Fruit fly (Drosophila melanogaster) whole organism, pupa: Measurements from ENCODE around the gene Or65c.

ENCODE experiments used
- CG10348 ChIP-seq: fragments of 200-800 bp; sonication (Bioruptor generic); IDR thresholded peaks from 2 replicates; pipeline ENCODE4 v1.3.6; 2022; ENCODE audit warnings: missing biosample characterization, missing genetic modification characterization
- CG12605 ChIP-seq: fragments of 200-800 bp; sonication (Bioruptor generic); IDR thresholded peaks from 2 replicates; pipeline ENCODE4 v1.3.6; 2022; ENCODE audit warnings: missing biosample characterization, missing genetic modification characterization
- CG13204 ChIP-seq: fragments of 200-800 bp; sonication (Bioruptor generic); optimal IDR thresholded peaks from 2 replicates; lab custom pipeline; 2018; ENCODE audit warnings: missing biosample characterization, mild to moderate bottlenecking, missing genetic modification characterization, moderate library complexity
- CG14655 ChIP-seq: fragments of 200-800 bp; sonication (Bioruptor generic); optimal IDR thresholded peaks from 3 replicates; lab custom pipeline; 2017; ENCODE audit warnings: mild to moderate bottlenecking, missing biosample characterization, missing genetic modification reagents, missing genetic modification characterization
- CG15710 ChIP-seq: fragments of 200-800 bp; sonication (Bioruptor generic); optimal IDR thresholded peaks from 2 replicates; lab custom pipeline; 2018; ENCODE audit warnings: missing biosample characterization, mild to moderate bottlenecking, missing genetic modification characterization, moderate library complexity
- CG17806 ChIP-seq: fragments of 200-800 bp; sonication (Bioruptor generic); optimal IDR thresholded peaks from 2 replicates; lab custom pipeline; 2018; ENCODE audit warnings: missing biosample characterization, mild to moderate bottlenecking, missing genetic modification characterization, moderate library complexity
- CG32121 ChIP-seq: fragments of 200-800 bp; sonication (Bioruptor generic); IDR thresholded peaks from 2 replicates; pipeline ENCODE4 v1.3.6; 2022; ENCODE audit warnings: missing biosample characterization, missing genetic modification characterization
- CG34367 ChIP-seq: fragments of 200-800 bp; sonication (Bioruptor generic); optimal IDR thresholded peaks from 2 replicates; lab custom pipeline; 2018; ENCODE audit warnings: missing biosample characterization, mild to moderate bottlenecking, missing genetic modification characterization
- CG4496 ChIP-seq: fragments of 200-800 bp; sonication (Bioruptor generic); IDR thresholded peaks from 3 replicates; pipeline ENCODE4 v1.3.6; 2022; ENCODE audit warnings: missing biosample characterization, missing genetic modification characterization
- CG8159 ChIP-seq: fragments of 200-800 bp; sonication (Bioruptor generic); optimal IDR thresholded peaks from 3 replicates; lab custom pipeline; 2018; ENCODE audit warnings: missing biosample characterization, mild to moderate bottlenecking, missing genetic modification characterization, moderate library complexity
- CG8301 ChIP-seq: fragments of 200-800 bp; sonication (Bioruptor generic); optimal IDR thresholded peaks from 2 replicates; lab custom pipeline; 2018; ENCODE audit warnings: missing biosample characterization, mild to moderate bottlenecking, missing genetic modification characterization
- CG9948 ChIP-seq: fragments of 200-800 bp; sonication (Bioruptor generic); optimal IDR thresholded peaks from 2 replicates; lab custom pipeline; 2018; ENCODE audit warnings: missing biosample characterization, mild to moderate bottlenecking, missing genetic modification characterization, moderate library complexity
- D1 ChIP-seq: fragments of 200-800 bp; sonication (Bioruptor generic); optimal IDR thresholded peaks from 2 replicates; lab custom pipeline; 2018; ENCODE audit warnings: missing biosample characterization, mild to moderate bottlenecking, missing genetic modification characterization, moderate library complexity
- EcR ChIP-seq: fragments of 200-800 bp; sonication (Bioruptor generic); optimal IDR thresholded peaks from 3 replicates; lab custom pipeline; 2019; ENCODE audit warnings: missing biosample characterization, missing genetic modification characterization, mild to moderate bottlenecking, moderate library complexity, missing genetic modification reagents
- Ets98B ChIP-seq: fragments of 200-800 bp; sonication (Bioruptor generic); IDR thresholded peaks from 2 replicates; pipeline ENCODE4 v1.3.6; 2022; ENCODE audit warnings: missing biosample characterization, missing genetic modification characterization
- Pif1A ChIP-seq: fragments of 200-800 bp; sonication (Bioruptor generic); optimal IDR thresholded peaks from 3 replicates; lab custom pipeline; 2016; ENCODE audit warnings: missing biosample characterization, missing genetic modification characterization
- Pif1B ChIP-seq: fragments of 200-800 bp; sonication (Bioruptor generic); optimal IDR thresholded peaks from 3 replicates; lab custom pipeline; 2016; ENCODE audit warnings: missing biosample characterization, missing genetic modification characterization
- Snoo ChIP-seq: fragments of 200-800 bp; sonication (Bioruptor generic); optimal IDR thresholded peaks from 3 replicates; lab custom pipeline; 2017; ENCODE audit warnings: missing biosample characterization, mild to moderate bottlenecking, missing genetic modification characterization, inconsistent platforms
- fd96Ca ChIP-seq: fragments of 200-800 bp; sonication (Bioruptor generic); IDR thresholded peaks from 3 replicates; pipeline ENCODE4 v1.3.6; 2022; ENCODE audit warnings: missing biosample characterization, missing genetic modification characterization
- gl ChIP-seq: fragments of 200-800 bp; sonication (Bioruptor generic); optimal IDR thresholded peaks from 2 replicates; lab custom pipeline; 2018; ENCODE audit warnings: missing biosample characterization, mild to moderate bottlenecking, missing genetic modification characterization
- rn ChIP-seq: fragments of 200-800 bp; sonication (Bioruptor generic); IDR thresholded peaks from 2 replicates; pipeline ENCODE4 v1.3.6; 2022; ENCODE audit warnings: missing biosample characterization, missing genetic modification characterization

The Or65c gene

DNA sequence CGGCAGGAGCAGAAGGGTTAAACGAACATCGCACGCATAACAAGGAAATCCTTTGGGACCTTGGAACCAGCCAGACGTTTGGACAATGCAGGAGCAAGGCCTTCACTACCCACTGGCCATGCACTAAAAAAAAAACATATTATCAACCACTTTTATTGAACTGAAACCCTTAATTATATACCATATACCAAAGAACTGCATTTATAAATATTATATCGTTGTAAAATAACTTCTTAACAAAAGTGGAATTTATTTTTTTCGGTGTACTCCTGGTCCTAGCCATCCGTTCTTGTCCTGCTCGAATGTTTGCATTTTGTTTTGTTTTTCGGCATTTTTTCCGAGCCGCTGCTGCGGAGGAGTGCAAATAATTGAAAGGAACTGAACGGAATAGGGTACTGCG lies 36.8 kb downstream of the Or65c start:
- TF ChIP-seq Pif1A (GFP tag; lab: Kevin White, UChicago) (peak; percentile 28), fd96Ca (no peak), CG8301 (no peak), CG17806 (tag; lab: Kevin White, UChicago) (peak; percentile 73), CG13204 (GFP tag; lab: Kevin White, UChicago) (no peak), Ets98B (no peak), CG14655 (peak; percentile 6), CG32121 (GFP tag; lab: Robert Waterston, UW) (no peak), EcR (GFP tag; lab: Kevin White, UChicago) (no peak), CG4496 (GFP tag; lab: Robert Waterston, UW) (peak; percentile 36; the same call in 1 of the 3 replicates), CG34367 (tag; lab: Kevin White, UChicago) (peak; percentile 49), CG12605 (GFP tag; lab: Robert Waterston, UW) (0 out of 2 replicates have a peak, but pooled peaks have one; percentile 32), Pif1B (GFP tag; lab: Kevin White, UChicago) (peak; percentile 14), CG15710 (peak; percentile 66), Snoo (tag; lab: Kevin White, UChicago) (peak; percentile 46), rn (GFP tag; lab: Robert Waterston, UW) (no peak), D1 (tag; lab: Kevin White, UChicago) (no peak), CG8159 (tag; lab: Kevin White, UChicago) (peak; percentile 81), gl (no peak), CG10348 (GFP tag; lab: Robert Waterston, UW) (no peak), CG9948 (peak; percentile 48)

DNA sequence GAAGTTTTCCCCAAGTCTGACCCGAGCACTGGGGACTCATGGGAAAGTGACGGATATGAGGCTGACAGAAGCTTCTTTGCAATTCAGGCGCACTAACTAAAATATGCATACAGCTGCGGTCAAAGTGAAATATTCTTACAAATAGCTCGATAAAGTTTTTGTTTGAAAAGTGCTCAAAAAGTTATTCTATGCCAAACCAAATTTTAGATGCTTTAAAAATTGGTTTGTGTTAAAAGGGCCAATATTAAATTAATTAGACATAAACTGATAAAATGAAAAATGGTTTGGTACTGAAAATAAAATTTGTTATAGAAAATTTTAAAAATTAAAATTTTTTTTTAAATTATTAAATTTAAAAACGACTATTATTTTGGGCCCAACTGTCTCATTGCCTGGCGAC lies 39.2 kb downstream of the Or65c start:
- peak; percentile 74 for TF ChIP-seq CG8159 (tag; lab: Kevin White, UChicago)
- TF ChIP-seq CG4496 (GFP tag; lab: Robert Waterston, UW) = no peak
- no peak for TF ChIP-seq Snoo (tag; lab: Kevin White, UChicago)
- TF ChIP-seq CG9948 = peak; percentile 44
- TF ChIP-seq CG13204 (GFP tag; lab: Kevin White, UChicago) = no peak
- peak; percentile 19 for TF ChIP-seq CG15710
- no peak for TF ChIP-seq CG10348 (GFP tag; lab: Robert Waterston, UW)
- TF ChIP-seq EcR (GFP tag; lab: Kevin White, UChicago) = no peak
- TF ChIP-seq Pif1B (GFP tag; lab: Kevin White, UChicago) = no peak
- TF ChIP-seq CG8301 = no peak
- TF ChIP-seq Pif1A (GFP tag; lab: Kevin White, UChicago) = no peak
- peak; percentile 64 for TF ChIP-seq CG17806 (tag; lab: Kevin White, UChicago)
- no peak for TF ChIP-seq fd96Ca
- TF ChIP-seq D1 (tag; lab: Kevin White, UChicago) = peak; percentile 7
- TF ChIP-seq CG14655 = peak; percentile 52
- TF ChIP-seq Ets98B = no peak
- TF ChIP-seq CG32121 (GFP tag; lab: Robert Waterston, UW) = no peak
- TF ChIP-seq CG34367 (tag; lab: Kevin White, UChicago) = no peak
- TF ChIP-seq gl = no peak
- TF ChIP-seq rn (GFP tag; lab: Robert Waterston, UW) = no peak
- no peak for TF ChIP-seq CG12605 (GFP tag; lab: Robert Waterston, UW)

DNA sequence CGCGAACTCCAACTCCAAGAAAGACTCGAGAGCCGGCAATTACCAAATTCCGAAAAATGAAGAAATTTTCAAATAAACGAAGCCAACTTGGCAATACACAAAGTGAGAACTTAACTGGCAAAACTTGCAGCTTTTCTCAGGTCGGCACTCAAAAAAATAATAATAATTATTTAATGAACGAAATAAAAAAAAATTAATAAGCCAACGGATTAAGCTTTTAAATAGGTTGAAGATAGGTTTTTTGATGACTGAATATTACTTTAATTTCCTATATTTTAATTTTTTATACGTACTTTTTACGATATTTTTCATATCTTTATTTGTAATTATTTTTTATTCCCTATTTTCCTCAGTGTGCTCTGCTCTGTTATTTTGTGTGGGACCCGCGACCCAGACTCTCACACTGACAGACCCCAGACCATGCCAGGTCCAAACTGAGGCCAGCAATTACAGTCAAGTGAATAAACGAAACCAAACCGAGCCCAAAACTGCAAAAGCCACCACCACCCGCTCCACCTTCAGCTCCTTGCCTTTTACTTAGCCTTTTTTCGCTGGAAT lies 42.3 kb downstream of the Or65c start:
- TF ChIP-seq CG15710 (no peak), CG13204 (GFP tag; lab: Kevin White, UChicago) (no peak), Pif1A (GFP tag; lab: Kevin White, UChicago) (no peak), Ets98B (no peak), CG8301 (no peak), CG8159 (tag; lab: Kevin White, UChicago) (peak; percentile 20), gl (no peak), CG9948 (peak; percentile 15), D1 (tag; lab: Kevin White, UChicago) (no peak), Snoo (tag; lab: Kevin White, UChicago) (peak; percentile 59), CG14655 (peak; percentile 33), CG34367 (tag; lab: Kevin White, UChicago) (no peak), CG17806 (tag; lab: Kevin White, UChicago) (no peak), EcR (GFP tag; lab: Kevin White, UChicago) (no peak), rn (GFP tag; lab: Robert Waterston, UW) (no peak), fd96Ca (no peak), CG10348 (GFP tag; lab: Robert Waterston, UW) (no peak), Pif1B (GFP tag; lab: Kevin White, UChicago) (no peak), CG4496 (GFP tag; lab: Robert Waterston, UW) (no peak), CG32121 (GFP tag; lab: Robert Waterston, UW) (no peak), CG12605 (GFP tag; lab: Robert Waterston, UW) (no peak)

DNA sequence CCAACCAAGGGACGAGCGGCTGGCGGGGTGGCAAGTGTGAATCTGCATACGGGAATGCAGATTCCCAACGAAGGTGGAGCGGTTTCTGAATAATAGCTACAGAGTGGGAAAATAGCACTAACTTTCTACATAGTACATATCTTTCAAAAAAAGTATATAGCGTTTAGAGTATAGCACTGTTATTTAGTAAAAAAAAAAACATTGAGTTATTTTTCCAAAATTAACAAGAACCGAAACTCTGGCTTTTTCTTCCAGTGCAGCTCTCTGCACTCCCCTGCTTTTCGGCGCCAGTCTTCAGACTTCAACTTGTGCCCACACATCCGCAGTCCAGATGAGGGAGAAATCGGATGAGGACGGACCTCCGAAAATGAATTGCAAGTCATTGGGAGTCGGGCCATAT lies 44.0 kb downstream of the Or65c start:
- TF ChIP-seq CG9948 (peak; percentile 76), CG12605 (GFP tag; lab: Robert Waterston, UW) (0 out of 2 replicates have a peak, but pooled peaks have one; percentile 31), rn (GFP tag; lab: Robert Waterston, UW) (no peak), CG4496 (GFP tag; lab: Robert Waterston, UW) (peak; percentile 56; the same call in 2 of the 3 replicates), CG17806 (tag; lab: Kevin White, UChicago) (peak; percentile 81), CG10348 (GFP tag; lab: Robert Waterston, UW) (no peak), Ets98B (0 out of 2 replicates have a peak, but pooled peaks have one; percentile 23), CG15710 (peak; percentile 81), CG34367 (tag; lab: Kevin White, UChicago) (no peak), CG14655 (peak; percentile 67), Pif1B (GFP tag; lab: Kevin White, UChicago) (peak; percentile 6), EcR (GFP tag; lab: Kevin White, UChicago) (no peak), Pif1A (GFP tag; lab: Kevin White, UChicago) (peak; percentile 44), CG8301 (peak; percentile 49), Snoo (tag; lab: Kevin White, UChicago) (peak; percentile 5), CG13204 (GFP tag; lab: Kevin White, UChicago) (no peak), gl (peak; percentile 50), fd96Ca (0 out of 3 replicates have a peak, but pooled peaks have one; percentile 27), CG8159 (tag; lab: Kevin White, UChicago) (peak; percentile 84), CG32121 (GFP tag; lab: Robert Waterston, UW) (no peak), D1 (tag; lab: Kevin White, UChicago) (no peak)
- TF ChIP-seq, all 21 proteins: peak for 14
